Fruit fly (Drosophila melanogaster) whole organism, wandering third instar larva: ENCODE results near the gene CG6961.

Experiments used
- N ChIP-seq: fragments of >200 bp; optimal IDR thresholded peaks from 2 replicates; lab custom pipeline; 2018; ENCODE audit warnings: missing biosample characterization, missing external identifiers, missing genetic modification characterization
- fru ChIP-seq: fragments of 200-800 bp; sonication (Bioruptor generic); optimal IDR thresholded peaks from 3 replicates; lab custom pipeline; 2016; ENCODE audit warnings: missing biosample characterization, mild to moderate bottlenecking, missing genetic modification characterization
- lola ChIP-seq: fragments of >200 bp; optimal IDR thresholded peaks from 2 replicates; lab custom pipeline; 2017; ENCODE audit warnings: missing biosample characterization, missing genetic modification characterization
- pan ChIP-seq: fragments of >200 bp; optimal IDR thresholded peaks from 2 replicates; lab custom pipeline; 2017
- woc ChIP-seq: sonication (Bioruptor generic); optimal IDR thresholded peaks from 2 replicates; lab custom pipeline; 2016; ENCODE audit warnings: missing biosample characterization, mild to moderate bottlenecking, missing genetic modification characterization

DNA sequence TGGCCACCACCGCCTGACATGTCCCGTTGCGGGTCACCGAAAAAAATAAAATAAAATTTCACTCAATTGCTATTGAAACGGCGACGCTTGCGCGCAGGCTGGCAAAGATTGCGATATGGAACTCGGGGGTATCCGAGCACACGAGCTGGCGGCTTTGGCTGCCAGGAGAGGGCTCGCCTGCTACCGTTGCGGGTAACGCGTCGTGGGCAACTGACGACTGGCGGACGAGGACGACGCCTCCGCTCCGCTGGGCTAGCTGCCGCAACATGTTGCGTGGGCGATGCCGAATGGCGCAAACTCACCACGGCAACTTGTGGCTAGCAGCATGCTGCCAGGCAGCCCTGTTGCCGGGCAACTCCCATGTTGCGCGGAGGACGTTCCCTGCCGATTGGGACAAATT lies 14.2 kb downstream of the CG6961 start, which contains the start of gene CCKLR-17D3:
- TF ChIP-seq woc = no peak
- no peak for TF ChIP-seq fru
- no peak for TF ChIP-seq N (GFP tag; lab: Kevin White, UChicago)
- no peak for TF ChIP-seq lola
- no peak for TF ChIP-seq pan (lab: Kevin White, UChicago)
